Worm (Caenorhabditis elegans) whole organism, L1 larva: ENCODE results near the gene T16G12.4.

ENCODE experiments used
- C04F5.9 ChIP-seq: sonication (generic microtip); optimal IDR thresholded peaks from 2 replicates; lab custom pipeline; 2016; ENCODE audit warnings: missing genetic modification characterization, missing compliant biosample characterization
- aha-1 ChIP-seq: fragments of 150-350 bp; optimal IDR thresholded peaks from 2 replicates; lab custom pipeline; 2014; ENCODE audit warnings: missing biosample characterization, missing genetic modification characterization
- blmp-1 ChIP-seq: fragments of 150-350 bp; optimal IDR thresholded peaks from 2 replicates; lab custom pipeline; 2014; ENCODE audit warnings: missing biosample characterization, missing genetic modification characterization
- ceh-63 ChIP-seq: fragments of 200-800 bp; sonication (Bioruptor generic); optimal IDR thresholded peaks from 2 replicates; lab custom pipeline; 2018; ENCODE audit warnings: mild to moderate bottlenecking, missing genetic modification characterization, missing compliant biosample characterization
- ceh-8 ChIP-seq: fragments of 200-800 bp; sonication (Bioruptor generic); optimal IDR thresholded peaks from 2 replicates; lab custom pipeline; 2018; ENCODE audit warnings: mild to moderate bottlenecking, missing genetic modification characterization, moderate library complexity, missing compliant biosample characterization
- dsc-1 ChIP-seq: sonication (generic microtip); optimal IDR thresholded peaks from 2 replicates; lab custom pipeline; 2016; ENCODE audit warnings: mild to moderate bottlenecking, missing genetic modification characterization, missing compliant biosample characterization
- efl-1 ChIP-seq, 4 experiments: fragments of 150-350 bp; optimal IDR thresholded peaks in 3 of 4; peaks in 1 of 4; 1 replicate in 1 of 4; 2 replicates in 3 of 4; lab custom pipeline; 2014; ENCODE audit warnings: missing biosample characterization in 2 of 4, missing genetic modification characterization in 2 of 4, missing genetic modification reagents in 2 of 4
- egl-27 ChIP-seq, 2 experiments: fragments of 150-350 bp in 1 of 2; sonication (generic microtip); optimal IDR thresholded peaks; 3 replicates each; lab custom pipeline; 2017 to 2018; ENCODE audit warnings: missing biosample characterization in 2 of 2, missing genetic modification characterization in 2 of 2, missing genetic modification reagents in 2 of 2
- elt-2 ChIP-seq: sonication (generic microtip); optimal IDR thresholded peaks from 2 replicates; lab custom pipeline; 2016; ENCODE audit warnings: missing genetic modification characterization, mild to moderate bottlenecking, inconsistent platforms, missing compliant biosample characterization, missing genetic modification reagents
- ets-5 ChIP-seq: fragments of 200-800 bp; sonication (Bioruptor generic); IDR thresholded peaks from 2 replicates; pipeline ENCODE4 v1.3.6; 2022; ENCODE audit warnings: missing genetic modification characterization, missing compliant biosample characterization
- fkh-10 ChIP-seq: sonication (generic microtip); optimal IDR thresholded peaks from 2 replicates; lab custom pipeline; 2017; ENCODE audit warnings: missing biosample characterization, missing genetic modification reagents, missing genetic modification characterization
- fkh-8 ChIP-seq: sonication (generic microtip); optimal IDR thresholded peaks from 2 replicates; lab custom pipeline; 2016; ENCODE audit warnings: mild to moderate bottlenecking, missing genetic modification characterization, missing compliant biosample characterization
- fos-1 ChIP-seq: fragments of 150-350 bp; optimal IDR thresholded peaks from 2 replicates; lab custom pipeline; 2014; ENCODE audit warnings: missing biosample characterization, missing genetic modification characterization
- hlh-4 ChIP-seq: sonication (generic microtip); optimal IDR thresholded peaks from 2 replicates; lab custom pipeline; 2016; ENCODE audit warnings: mild to moderate bottlenecking, missing genetic modification characterization, missing compliant biosample characterization
- hpl-2 ChIP-seq: fragments of 150-350 bp; optimal IDR thresholded peaks from 2 replicates; lab custom pipeline; 2014; ENCODE audit warnings: missing biosample characterization, missing genetic modification reagents, missing genetic modification characterization
- irx-1 ChIP-seq: sonication (generic microtip); optimal IDR thresholded peaks from 2 replicates; lab custom pipeline; 2016; ENCODE audit warnings: missing genetic modification characterization, missing compliant biosample characterization
- jun-1 ChIP-seq: fragments of 150-350 bp; optimal IDR thresholded peaks from 2 replicates; lab custom pipeline; 2014; ENCODE audit warnings: missing biosample characterization, missing genetic modification reagents, missing genetic modification characterization
- lin-13 ChIP-seq: fragments of 150-350 bp; optimal IDR thresholded peaks from 2 replicates; lab custom pipeline; 2014; ENCODE audit warnings: missing biosample characterization, missing genetic modification reagents, missing genetic modification characterization
- lin-14 ChIP-seq: fragments of 200-800 bp; sonication (Bioruptor generic); optimal IDR thresholded peaks from 2 replicates; lab custom pipeline; 2018; ENCODE audit warnings: mild to moderate bottlenecking, missing genetic modification characterization, moderate library complexity, missing compliant biosample characterization
- lsy-2 ChIP-seq, 2 experiments: fragments of 150-350 bp; optimal IDR thresholded peaks; 2 replicates each; lab custom pipeline; 2014; ENCODE audit warnings: missing biosample characterization in 2 of 2, missing genetic modification characterization in 2 of 2
- mdl-1 ChIP-seq, 2 experiments: fragments of 150-350 bp; optimal IDR thresholded peaks; 2 replicates each; lab custom pipeline; 2014 to 2017; ENCODE audit warnings: missing biosample characterization in 2 of 2, missing genetic modification characterization in 2 of 2, inconsistent platforms in 1 of 2
- mep-1 ChIP-seq: fragments of 150-350 bp; optimal IDR thresholded peaks from 2 replicates; lab custom pipeline; 2014; ENCODE audit warnings: missing biosample characterization, missing genetic modification characterization
- nhr-11 ChIP-seq: fragments of 150-350 bp; optimal IDR thresholded peaks from 2 replicates; lab custom pipeline; 2014; ENCODE audit warnings: missing biosample characterization, missing genetic modification characterization
- nhr-20 ChIP-seq: sonication (generic microtip); optimal IDR thresholded peaks from 2 replicates; lab custom pipeline; 2016; ENCODE audit warnings: mild to moderate bottlenecking, missing genetic modification characterization, missing compliant biosample characterization
- nhr-237 ChIP-seq: fragments of 150-350 bp; optimal IDR thresholded peaks from 2 replicates; lab custom pipeline; 2014; ENCODE audit warnings: missing biosample characterization, missing genetic modification characterization
- nhr-47 ChIP-seq: sonication (generic microtip); optimal IDR thresholded peaks from 2 replicates; lab custom pipeline; 2016; ENCODE audit warnings: mild to moderate bottlenecking, missing genetic modification characterization, moderate library complexity, missing compliant biosample characterization
- nhr-71 ChIP-seq: sonication (generic microtip); optimal IDR thresholded peaks from 2 replicates; lab custom pipeline; 2016; ENCODE audit warnings: mild to moderate bottlenecking, missing genetic modification characterization, moderate library complexity, missing compliant biosample characterization
- nhr-85 ChIP-seq: sonication (generic microtip); peaks from one replicate; lab custom pipeline; 2016; ENCODE audit warnings: missing genetic modification characterization, inconsistent platforms, missing compliant biosample characterization
- pag-3 ChIP-seq: sonication (generic microtip); optimal IDR thresholded peaks from 2 replicates; lab custom pipeline; 2017; ENCODE audit warnings: missing genetic modification characterization, mild to moderate bottlenecking, missing compliant biosample characterization, antibody characterized with exemption, borderline replicate concordance; ENCODE audit not compliant: insufficient read depth
- pax-3 ChIP-seq: fragments of 200-800 bp; sonication (Bioruptor generic); optimal IDR thresholded peaks from 2 replicates; lab custom pipeline; 2018; ENCODE audit warnings: mild to moderate bottlenecking, missing genetic modification characterization, moderate library complexity, missing compliant biosample characterization
- pqm-1 ChIP-seq: sonication (generic microtip); optimal IDR thresholded peaks from 3 replicates; lab custom pipeline; 2017; ENCODE audit warnings: missing biosample characterization, missing genetic modification characterization
- rnt-1 ChIP-seq: sonication (generic microtip); optimal IDR thresholded peaks from 2 replicates; lab custom pipeline; 2016; ENCODE audit warnings: mild to moderate bottlenecking, missing genetic modification characterization, moderate library complexity, missing compliant biosample characterization
- skn-1 ChIP-seq: fragments of 150-350 bp; optimal IDR thresholded peaks from 2 replicates; lab custom pipeline; 2014; ENCODE audit warnings: missing biosample characterization, missing genetic modification characterization
- snu-23 ChIP-seq: sonication (generic microtip); optimal IDR thresholded peaks from 2 replicates; lab custom pipeline; 2016; ENCODE audit warnings: missing genetic modification characterization, missing compliant biosample characterization
- sox-4 ChIP-seq: sonication (generic microtip); optimal IDR thresholded peaks from 2 replicates; lab custom pipeline; 2016; ENCODE audit warnings: missing genetic modification characterization, missing compliant biosample characterization
- sptf-1 ChIP-seq: fragments of 150-350 bp; optimal IDR thresholded peaks from 2 replicates; lab custom pipeline; 2014; ENCODE audit warnings: missing biosample characterization, missing genetic modification characterization
- sup-37 ChIP-seq: fragments of 200-800 bp; sonication (Bioruptor generic); optimal IDR thresholded peaks from 2 replicates; lab custom pipeline; 2018; ENCODE audit warnings: mild to moderate bottlenecking, missing genetic modification characterization, missing compliant biosample characterization
- swsn-7 ChIP-seq: sonication (generic microtip); optimal IDR thresholded peaks from 2 replicates; lab custom pipeline; 2016; ENCODE audit warnings: missing genetic modification characterization, missing compliant biosample characterization
- tbx-2 ChIP-seq: sonication (generic microtip); optimal IDR thresholded peaks from 2 replicates; lab custom pipeline; 2016; ENCODE audit warnings: missing genetic modification characterization, missing compliant biosample characterization
- vab-15 ChIP-seq: sonication (generic microtip); optimal IDR thresholded peaks from 2 replicates; lab custom pipeline; 2017; ENCODE audit warnings: missing genotype, mild to moderate bottlenecking, missing genetic modification characterization, missing compliant biosample characterization
- xbp-1 ChIP-seq: sonication (generic microtip); optimal IDR thresholded peaks from 2 replicates; lab custom pipeline; 2016; ENCODE audit warnings: missing genetic modification characterization, missing compliant biosample characterization
- zip-4 ChIP-seq: fragments of 200-800 bp; sonication (Bioruptor generic); optimal IDR thresholded peaks from 2 replicates; lab custom pipeline; 2018; ENCODE audit warnings: mild to moderate bottlenecking, missing genetic modification characterization, moderate library complexity, missing compliant biosample characterization
- ztf-4 ChIP-seq: fragments of 150-350 bp; optimal IDR thresholded peaks from 2 replicates; lab custom pipeline; 2014; ENCODE audit warnings: missing biosample characterization, missing genetic modification characterization

The T16G12.4 gene

DNA sequence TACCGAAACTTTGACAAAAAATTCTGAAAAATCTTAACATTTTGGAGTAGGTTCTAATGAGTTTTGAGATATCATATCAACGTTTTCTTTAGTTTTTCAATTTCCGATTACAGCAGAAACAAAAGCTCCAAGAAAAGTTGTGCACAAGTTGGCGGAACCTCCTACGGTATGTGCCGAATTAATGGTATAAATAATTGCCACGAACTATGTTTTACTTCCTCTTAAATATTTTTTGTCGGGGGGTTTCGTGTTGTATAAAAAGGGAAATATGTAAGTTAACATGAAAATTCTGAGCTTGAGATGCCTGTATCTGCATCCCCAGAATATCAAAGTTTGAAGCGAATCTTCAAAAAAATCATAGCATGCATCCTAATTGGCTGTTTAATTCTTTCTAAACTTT, 23.7 kb upstream of the T16G12.4 start, which contains the start of gene M04D8.8:
TSS of gene M04D8.8 (plus strand) at position 301 of the 400 bp plus-strand sequence.
- TF ChIP-seq egl-27 (tag; optimal IDR thresholded peaks at IDR 0.05; lab: Kevin White, UChicago) (no peak), mdl-1 (tag; optimal IDR thresholded peaks at IDR 0.05; lab: Kevin White, UChicago) (no peak), elt-2 (tag; lab: Kevin White, UChicago) (no peak), C04F5.9 (tag; lab: Kevin White, UChicago) (no peak), pag-3 (no peak), lin-13 (GFP tag; lab: Kevin White, UChicago) (no peak), dsc-1 (tag; lab: Kevin White, UChicago) (no peak), sox-4 (tag; lab: Kevin White, UChicago) (no peak), fos-1 (no peak), jun-1 (tag; lab: Kevin White, UChicago) (no peak), skn-1 (no peak), rnt-1 (no peak), snu-23 (GFP tag; lab: Kevin White, UChicago) (no peak), aha-1 (tag; lab: Kevin White, UChicago) (no peak), ceh-63 (GFP tag; lab: Kevin White, UChicago) (no peak), ets-5 (GFP tag; lab: Robert Waterston, UW) (no peak), hlh-4 (no peak), blmp-1 (tag; lab: Kevin White, UChicago) (no peak), sptf-1 (tag; lab: Kevin White, UChicago) (no peak)
- TF ChIP-seq, all 84 proteins: peak for 0

- TF ChIP-seq dsc-1 (tag; lab: Kevin White, UChicago): peak; percentile 29
- TF ChIP-seq vab-15 (tag; lab: Kevin White, UChicago): no peak
- TF ChIP-seq pax-3 (tag; lab: Kevin White, UChicago): peak; percentile 29
- TF ChIP-seq irx-1 (tag; lab: Kevin White, UChicago): no peak
- TF ChIP-seq xbp-1 (tag; lab: Kevin White, UChicago): peak; percentile 27
- no peak for TF ChIP-seq ceh-63 (GFP tag; lab: Kevin White, UChicago)
- TF ChIP-seq lin-14 (GFP tag; lab: Kevin White, UChicago): no peak
- no peak for TF ChIP-seq rnt-1
- TF ChIP-seq hpl-2 (GFP tag; lab: Kevin White, UChicago): no peak
- peak; percentile 34 for TF ChIP-seq ztf-4 (tag; lab: Kevin White, UChicago)
- TF ChIP-seq fkh-10 (GFP tag; lab: Kevin White, UChicago): peak; percentile 17
- TF ChIP-seq ceh-8: no peak
- peak; percentile 44 for TF ChIP-seq swsn-7 (tag; lab: Kevin White, UChicago)
- no peak for TF ChIP-seq pqm-1 (tag; lab: Kevin White, UChicago)
- TF ChIP-seq nhr-237 (tag; lab: Kevin White, UChicago): no peak
- TF ChIP-seq nhr-85 (tag; lab: Kevin White, UChicago): no peak
- peak; percentile 20 for TF ChIP-seq mep-1
- TF ChIP-seq nhr-11 (tag; lab: Kevin White, UChicago): peak; percentile 66
- peak; percentile 79 for TF ChIP-seq nhr-47
- TF ChIP-seq lin-13 (GFP tag; lab: Kevin White, UChicago): no peak
- no peak for TF ChIP-seq blmp-1 (tag; lab: Kevin White, UChicago)
- TF ChIP-seq nhr-71: peak; percentile 84
- no peak for TF ChIP-seq efl-1 (optimal IDR thresholded peaks at IDR 0.05; lab: Kevin White, UChicago)
- TF ChIP-seq efl-1 (GFP tag; optimal IDR thresholded peaks at IDR 0.05 in 1 of 2; lab: Kevin White, UChicago): no peak
- no peak for TF ChIP-seq lsy-2 (tag; optimal IDR thresholded peaks at IDR 0.05; lab: Kevin White, UChicago)
- TF ChIP-seq C04F5.9 (tag; lab: Kevin White, UChicago): no peak
- peak; percentile 98 for TF ChIP-seq fkh-8 (tag; lab: Kevin White, UChicago)
- TF ChIP-seq zip-4 (GFP tag; lab: Kevin White, UChicago): no peak
- peak; percentile 84 for TF ChIP-seq sox-4 (tag; lab: Kevin White, UChicago)
- no peak for TF ChIP-seq sup-37 (GFP tag; lab: Kevin White, UChicago)
- peak; percentile 13 for TF ChIP-seq nhr-20 (tag; lab: Kevin White, UChicago)
- TF ChIP-seq tbx-2: no peak
- TF ChIP-seq, all 84 proteins: peak for 13
Observed at ce11 chrIII:10035783-10036182, 21.8 kb upstream of the T16G12.4 start, which contains the start of gene xbx-3. Gene xbx-3, plus strand, starts transcription at chrIII:10035945.
